Fruit fly (Drosophila melanogaster) whole organism, pupa: Measurements from ENCODE around the gene CG14205.

Experiments
- CG10348 ChIP-seq: fragments of 200-800 bp; sonication (Bioruptor generic); IDR thresholded peaks from 2 replicates; pipeline ENCODE4 v1.3.6; 2022; ENCODE audit warnings: missing biosample characterization, missing genetic modification characterization
- CG12605 ChIP-seq: fragments of 200-800 bp; sonication (Bioruptor generic); IDR thresholded peaks from 2 replicates; pipeline ENCODE4 v1.3.6; 2022; ENCODE audit warnings: missing biosample characterization, missing genetic modification characterization
- CG13204 ChIP-seq: fragments of 200-800 bp; sonication (Bioruptor generic); optimal IDR thresholded peaks from 2 replicates; lab custom pipeline; 2018; ENCODE audit warnings: missing biosample characterization, mild to moderate bottlenecking, missing genetic modification characterization, moderate library complexity
- CG14655 ChIP-seq: fragments of 200-800 bp; sonication (Bioruptor generic); optimal IDR thresholded peaks from 3 replicates; lab custom pipeline; 2017; ENCODE audit warnings: mild to moderate bottlenecking, missing biosample characterization, missing genetic modification reagents, missing genetic modification characterization
- CG15710 ChIP-seq: fragments of 200-800 bp; sonication (Bioruptor generic); optimal IDR thresholded peaks from 2 replicates; lab custom pipeline; 2018; ENCODE audit warnings: missing biosample characterization, mild to moderate bottlenecking, missing genetic modification characterization, moderate library complexity
- CG17806 ChIP-seq: fragments of 200-800 bp; sonication (Bioruptor generic); optimal IDR thresholded peaks from 2 replicates; lab custom pipeline; 2018; ENCODE audit warnings: missing biosample characterization, mild to moderate bottlenecking, missing genetic modification characterization, moderate library complexity
- CG32121 ChIP-seq: fragments of 200-800 bp; sonication (Bioruptor generic); IDR thresholded peaks from 2 replicates; pipeline ENCODE4 v1.3.6; 2022; ENCODE audit warnings: missing biosample characterization, missing genetic modification characterization
- CG34367 ChIP-seq: fragments of 200-800 bp; sonication (Bioruptor generic); optimal IDR thresholded peaks from 2 replicates; lab custom pipeline; 2018; ENCODE audit warnings: missing biosample characterization, mild to moderate bottlenecking, missing genetic modification characterization
- CG4496 ChIP-seq: fragments of 200-800 bp; sonication (Bioruptor generic); IDR thresholded peaks from 3 replicates; pipeline ENCODE4 v1.3.6; 2022; ENCODE audit warnings: missing biosample characterization, missing genetic modification characterization
- CG8159 ChIP-seq: fragments of 200-800 bp; sonication (Bioruptor generic); optimal IDR thresholded peaks from 3 replicates; lab custom pipeline; 2018; ENCODE audit warnings: missing biosample characterization, mild to moderate bottlenecking, missing genetic modification characterization, moderate library complexity
- CG8301 ChIP-seq: fragments of 200-800 bp; sonication (Bioruptor generic); optimal IDR thresholded peaks from 2 replicates; lab custom pipeline; 2018; ENCODE audit warnings: missing biosample characterization, mild to moderate bottlenecking, missing genetic modification characterization
- CG9948 ChIP-seq: fragments of 200-800 bp; sonication (Bioruptor generic); optimal IDR thresholded peaks from 2 replicates; lab custom pipeline; 2018; ENCODE audit warnings: missing biosample characterization, mild to moderate bottlenecking, missing genetic modification characterization, moderate library complexity
- D1 ChIP-seq: fragments of 200-800 bp; sonication (Bioruptor generic); optimal IDR thresholded peaks from 2 replicates; lab custom pipeline; 2018; ENCODE audit warnings: missing biosample characterization, mild to moderate bottlenecking, missing genetic modification characterization, moderate library complexity
- EcR ChIP-seq: fragments of 200-800 bp; sonication (Bioruptor generic); optimal IDR thresholded peaks from 3 replicates; lab custom pipeline; 2019; ENCODE audit warnings: missing biosample characterization, missing genetic modification characterization, mild to moderate bottlenecking, moderate library complexity, missing genetic modification reagents
- Ets98B ChIP-seq: fragments of 200-800 bp; sonication (Bioruptor generic); IDR thresholded peaks from 2 replicates; pipeline ENCODE4 v1.3.6; 2022; ENCODE audit warnings: missing biosample characterization, missing genetic modification characterization
- Pif1A ChIP-seq: fragments of 200-800 bp; sonication (Bioruptor generic); optimal IDR thresholded peaks from 3 replicates; lab custom pipeline; 2016; ENCODE audit warnings: missing biosample characterization, missing genetic modification characterization
- Pif1B ChIP-seq: fragments of 200-800 bp; sonication (Bioruptor generic); optimal IDR thresholded peaks from 3 replicates; lab custom pipeline; 2016; ENCODE audit warnings: missing biosample characterization, missing genetic modification characterization
- Snoo ChIP-seq: fragments of 200-800 bp; sonication (Bioruptor generic); optimal IDR thresholded peaks from 3 replicates; lab custom pipeline; 2017; ENCODE audit warnings: missing biosample characterization, mild to moderate bottlenecking, missing genetic modification characterization, inconsistent platforms
- fd96Ca ChIP-seq: fragments of 200-800 bp; sonication (Bioruptor generic); IDR thresholded peaks from 3 replicates; pipeline ENCODE4 v1.3.6; 2022; ENCODE audit warnings: missing biosample characterization, missing genetic modification characterization
- gl ChIP-seq: fragments of 200-800 bp; sonication (Bioruptor generic); optimal IDR thresholded peaks from 2 replicates; lab custom pipeline; 2018; ENCODE audit warnings: missing biosample characterization, mild to moderate bottlenecking, missing genetic modification characterization
- rn ChIP-seq: fragments of 200-800 bp; sonication (Bioruptor generic); IDR thresholded peaks from 2 replicates; pipeline ENCODE4 v1.3.6; 2022; ENCODE audit warnings: missing biosample characterization, missing genetic modification characterization

CG14205 gene

DNA sequence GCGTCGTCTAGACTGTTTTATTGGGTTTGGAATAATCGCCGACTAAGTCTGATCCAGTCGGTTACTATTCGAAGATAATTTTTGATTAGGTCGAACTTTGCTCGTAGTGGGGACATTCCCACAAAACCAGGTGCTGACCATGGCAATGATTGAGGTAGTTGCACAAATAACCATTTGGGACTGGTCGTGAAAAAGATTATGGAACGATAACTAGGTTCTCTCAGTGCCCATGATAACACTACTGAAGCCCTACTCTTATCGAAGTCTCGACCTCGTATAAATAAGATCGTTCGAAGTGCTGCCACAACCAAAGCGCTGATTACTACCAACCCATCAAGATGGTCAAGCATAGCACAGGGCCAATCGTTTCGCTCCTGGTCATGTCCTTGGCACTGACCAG, at the start of gene CG14205:
Gene CG14205, plus strand, starts transcription at position 301 of the 400 bp plus-strand sequence.
- TF ChIP-seq CG10348 = no peak
- no peak for TF ChIP-seq CG14655 (GFP tag; lab: Kevin White, UChicago)
- no peak for TF ChIP-seq CG17806 (tag; lab: Kevin White, UChicago)
- TF ChIP-seq CG12605 = no peak
- no peak for TF ChIP-seq CG8159
- TF ChIP-seq Pif1A (GFP tag; lab: Kevin White, UChicago) = no peak
- no peak for TF ChIP-seq Ets98B (GFP tag; lab: Robert Waterston, UW)
- TF ChIP-seq Pif1B = no peak
- TF ChIP-seq CG15710 = no peak
- no peak for TF ChIP-seq fd96Ca (GFP tag; lab: Robert Waterston, UW)
- TF ChIP-seq CG8301 (tag; lab: Kevin White, UChicago) = no peak
- no peak for TF ChIP-seq CG9948
- TF ChIP-seq CG34367 (tag; lab: Kevin White, UChicago) = no peak
- TF ChIP-seq EcR (GFP tag; lab: Kevin White, UChicago) = no peak
- TF ChIP-seq CG4496 = no peak
- no peak for TF ChIP-seq Snoo (tag; lab: Kevin White, UChicago)
- no peak for TF ChIP-seq D1 (tag; lab: Kevin White, UChicago)

DNA sequence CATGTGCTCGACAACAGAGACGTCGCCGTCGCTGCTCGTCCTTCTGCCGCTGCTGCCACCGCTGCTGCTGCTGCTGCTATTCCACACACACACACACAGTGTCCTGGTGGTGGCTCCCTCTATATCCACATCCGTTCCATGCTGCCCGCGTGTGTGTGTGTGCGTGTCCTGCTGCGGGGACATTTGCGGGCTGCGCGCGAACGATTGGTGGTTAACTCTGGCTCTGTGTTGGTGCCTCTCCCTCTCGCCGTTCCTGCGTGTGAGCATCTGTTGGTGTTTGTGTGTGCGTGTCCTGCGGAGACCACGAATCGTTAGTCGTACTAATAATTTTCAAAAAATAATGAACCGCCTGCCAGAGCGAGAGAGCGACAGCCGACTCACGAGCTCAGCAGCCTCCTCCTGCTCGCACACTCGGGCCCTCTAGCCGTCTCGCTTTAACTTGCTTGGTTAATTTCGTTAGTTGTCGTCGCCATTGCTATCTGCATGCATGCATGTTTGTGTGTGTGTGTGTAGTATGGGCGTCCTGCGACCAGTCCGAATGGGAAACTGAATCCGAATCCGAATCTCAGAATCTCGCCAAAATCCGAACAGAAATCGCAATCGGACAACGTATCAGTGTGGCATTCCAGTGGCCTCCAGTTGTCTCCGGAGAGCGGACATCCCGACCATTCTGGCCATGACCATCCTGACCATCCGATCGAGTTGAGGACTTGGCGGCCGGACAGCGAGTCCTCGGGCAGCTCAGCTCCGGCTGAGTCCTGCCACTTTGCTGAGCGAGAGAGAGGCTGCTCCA, 46.3 kb upstream of the CG14205 start:
- TF ChIP-seq CG8301 (tag; lab: Kevin White, UChicago) (no peak), CG34367 (tag; lab: Kevin White, UChicago) (no peak), CG17806 (tag; lab: Kevin White, UChicago) (no peak), Ets98B (GFP tag; lab: Robert Waterston, UW) (no peak), CG15710 (no peak), CG8159 (no peak), CG32121 (GFP tag; lab: Robert Waterston, UW) (no peak), CG9948 (no peak), rn (no peak), CG13204 (GFP tag; lab: Kevin White, UChicago) (no peak), CG12605 (no peak), Snoo (tag; lab: Kevin White, UChicago) (no peak), gl (tag; lab: Kevin White, UChicago) (no peak), CG10348 (no peak), CG4496 (no peak), fd96Ca (GFP tag; lab: Robert Waterston, UW) (no peak), Pif1B (no peak), EcR (GFP tag; lab: Kevin White, UChicago) (no peak), D1 (tag; lab: Kevin White, UChicago) (no peak)

DNA sequence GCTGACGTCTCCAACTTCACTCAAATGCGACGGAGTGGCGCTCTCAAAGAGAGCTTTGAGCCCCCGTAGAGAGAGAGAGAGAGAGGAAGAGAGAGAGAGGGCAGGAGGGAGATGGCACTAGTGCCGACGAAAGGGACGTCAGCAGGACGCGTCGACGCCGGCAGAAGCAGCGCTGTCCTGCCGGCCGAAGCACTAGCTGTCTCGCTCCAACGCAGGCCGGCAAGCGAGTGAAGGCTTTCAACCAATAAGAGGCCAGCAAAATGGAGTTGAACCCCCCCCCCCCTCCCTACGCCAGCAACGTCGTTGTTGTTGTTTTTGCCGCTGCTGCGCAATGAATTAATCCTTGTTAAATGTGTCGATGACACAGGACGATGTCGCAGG, 45.8 kb upstream of the CG14205 start:
- TF ChIP-seq CG34367 (tag; lab: Kevin White, UChicago) (no peak), Pif1B (no peak), CG8301 (tag; lab: Kevin White, UChicago) (no peak), gl (tag; lab: Kevin White, UChicago) (no peak), fd96Ca (GFP tag; lab: Robert Waterston, UW) (no peak), rn (no peak), D1 (tag; lab: Kevin White, UChicago) (no peak), CG14655 (GFP tag; lab: Kevin White, UChicago) (no peak), EcR (GFP tag; lab: Kevin White, UChicago) (no peak), CG13204 (GFP tag; lab: Kevin White, UChicago) (no peak), CG8159 (no peak), Pif1A (GFP tag; lab: Kevin White, UChicago) (no peak)

DNA sequence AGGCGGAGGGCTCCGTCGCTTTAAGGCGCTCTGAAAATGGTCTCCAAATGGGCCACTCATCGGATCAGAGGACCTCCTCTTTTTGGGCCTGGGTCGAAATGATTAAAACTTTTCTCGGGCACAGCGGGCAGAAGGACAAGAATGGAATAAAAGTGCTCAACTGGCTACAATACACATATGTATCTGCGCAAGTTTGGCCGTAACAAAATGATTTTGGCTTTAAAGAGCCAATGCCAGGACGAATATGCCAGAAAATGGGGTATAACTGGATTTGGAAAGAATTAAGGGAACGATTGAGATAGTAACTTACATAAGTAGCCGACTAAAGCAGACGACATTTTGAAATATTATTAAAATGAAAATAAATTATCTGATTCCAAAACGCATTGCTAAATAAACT, 45.0 kb upstream of the CG14205 start, which contains the start of gene CG32532:
Gene CG32532, minus strand, starts transcription at position 101 of the 400 bp plus-strand sequence.
- TF ChIP-seq gl (tag; lab: Kevin White, UChicago) (no peak), Ets98B (GFP tag; lab: Robert Waterston, UW) (no peak), CG12605 (no peak), CG32121 (GFP tag; lab: Robert Waterston, UW) (no peak), CG8301 (tag; lab: Kevin White, UChicago) (no peak), CG8159 (no peak), fd96Ca (GFP tag; lab: Robert Waterston, UW) (no peak), Snoo (tag; lab: Kevin White, UChicago) (no peak), CG4496 (no peak), CG17806 (tag; lab: Kevin White, UChicago) (no peak), D1 (tag; lab: Kevin White, UChicago) (no peak), EcR (GFP tag; lab: Kevin White, UChicago) (no peak), CG13204 (GFP tag; lab: Kevin White, UChicago) (no peak), CG14655 (GFP tag; lab: Kevin White, UChicago) (no peak), CG34367 (tag; lab: Kevin White, UChicago) (no peak), CG10348 (no peak), rn (no peak), CG15710 (no peak)

DNA sequence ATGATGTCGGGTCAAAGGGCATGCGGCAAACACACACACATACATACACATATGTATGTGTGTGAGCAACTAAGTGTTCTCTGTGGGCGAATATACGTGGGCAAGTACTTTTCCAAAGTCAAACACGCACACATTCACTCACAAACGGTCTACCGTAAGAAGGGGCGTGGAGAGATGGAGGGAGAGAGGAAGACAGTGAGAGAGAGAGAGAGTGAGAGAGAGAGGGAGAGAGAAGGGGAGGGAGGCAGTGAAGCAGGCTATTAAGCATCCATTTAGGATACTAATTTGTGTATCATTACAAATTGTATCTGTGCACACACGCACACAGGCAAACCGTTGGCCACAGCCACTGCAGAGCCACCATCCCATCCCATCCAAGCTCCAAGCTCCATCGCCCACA, 44.0 kb upstream of the CG14205 start:
- TF ChIP-seq CG8159 (no peak), Snoo (tag; lab: Kevin White, UChicago) (no peak), CG9948 (no peak)

DNA sequence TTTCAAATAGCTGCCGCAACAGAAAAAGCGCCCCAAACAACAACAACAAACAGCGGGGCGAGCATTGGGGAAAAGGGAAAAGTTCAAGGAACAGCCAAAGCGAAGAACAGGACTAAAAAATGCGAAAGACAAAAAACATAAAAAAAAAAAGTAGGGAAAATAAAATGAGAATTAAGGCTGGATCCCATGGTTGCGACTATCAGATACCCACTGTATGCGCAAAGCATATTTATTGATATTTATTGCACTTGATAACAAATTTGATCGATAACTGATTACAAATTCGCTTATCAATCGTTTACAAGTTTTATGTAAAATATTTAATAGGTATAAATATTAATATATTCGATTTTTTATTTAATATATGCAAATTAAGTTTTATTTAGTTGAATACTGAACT, 42.8 kb upstream of the CG14205 start:
- TF ChIP-seq CG13204 (GFP tag; lab: Kevin White, UChicago) (no peak), CG8301 (tag; lab: Kevin White, UChicago) (no peak), CG10348 (no peak), CG8159 (no peak)
